Worm (Caenorhabditis elegans) whole organism, L3 larva: Measurements from ENCODE around the gene Y51B9A.7.

Source experiments
- fos-1 ChIP-seq: fragments of 150-350 bp; optimal IDR thresholded peaks from 2 replicates; lab custom pipeline; 2014; ENCODE audit warnings: missing biosample characterization, missing genetic modification characterization
- mdl-1 ChIP-seq: fragments of 150-350 bp; optimal IDR thresholded peaks from 2 replicates; lab custom pipeline; 2014; ENCODE audit warnings: missing biosample characterization, missing genetic modification characterization
- nhr-25 ChIP-seq: sonication (generic microtip); optimal IDR thresholded peaks from 2 replicates; lab custom pipeline; 2017; ENCODE audit warnings: missing biosample characterization, missing genetic modification characterization

ce11 chrII:9436009-9436408, 36.2 kb downstream of the Y51B9A.7 start, which contains the start of gene kin-16:
- no peak for TF ChIP-seq fos-1 (tag; lab: Kevin White, UChicago)
- TF ChIP-seq nhr-25 (tag; lab: Kevin White, UChicago), result no peak
- no peak for TF ChIP-seq mdl-1 (tag; lab: Kevin White, UChicago)
